Worm (Caenorhabditis elegans) whole organism, mixed stage, embryonic: ENCODE data around the gene sqst-1.

Experiments
- lin-13 ChIP-seq: fragments of 150-350 bp; optimal IDR thresholded peaks from 2 replicates; lab custom pipeline; 2014; ENCODE audit warnings: missing biosample characterization, missing genetic modification characterization
- nhr-28 ChIP-seq: fragments of 150-350 bp; optimal IDR thresholded peaks from 2 replicates; lab custom pipeline; 2014; ENCODE audit warnings: missing biosample characterization, missing genetic modification characterization
- pha-4 ChIP-seq: fragments of 150-350 bp; optimal IDR thresholded peaks from 2 replicates; lab custom pipeline; 2018; ENCODE audit warnings: missing biosample characterization, missing genetic modification reagents, missing genetic modification characterization
- snpc-4 ChIP-seq: fragments of 150-350 bp; optimal IDR thresholded peaks from 2 replicates; lab custom pipeline; 2014; ENCODE audit warnings: missing biosample characterization, missing genetic modification characterization

- TF ChIP-seq nhr-28 (tag; lab: Kevin White, UChicago) (no peak), pha-4 (tag; lab: Kevin White, UChicago) (no peak), lin-13 (tag; lab: Kevin White, UChicago) (no peak), snpc-4 (no peak)
Observed at ce11 chrIV:12021360-12021759, 12.7 kb upstream of the sqst-1 start.
